Fruit fly (Drosophila melanogaster) whole organism, embryonic: ENCODE measurements around the gene CG10513.

Experiments used
- CG32767 ChIP-seq: fragments of 200-800 bp; sonication (Bioruptor generic); IDR thresholded peaks from 2 replicates; pipeline ENCODE4 v1.3.6; 2022; ENCODE audit warnings: missing biosample characterization, missing genetic modification characterization
- CG4282 ChIP-seq: fragments of 200-800 bp; sonication (Bioruptor generic); optimal IDR thresholded peaks from 2 replicates; lab custom pipeline; 2016; ENCODE audit warnings: missing biosample characterization, missing genetic modification characterization
- aop ChIP-seq: fragments of 200-800 bp; sonication (Bioruptor generic); IDR thresholded peaks from 2 replicates; pipeline ENCODE4 v1.3.6; 2022; ENCODE audit warnings: missing biosample characterization, missing genetic modification characterization
- ci ChIP-seq: fragments of 200-800 bp; sonication (Bioruptor generic); IDR thresholded peaks from 3 replicates; pipeline ENCODE4 v1.3.6; 2022; ENCODE audit warnings: missing biosample characterization, missing genetic modification characterization
- onecut ChIP-seq: fragments of 200-800 bp; sonication (Bioruptor generic); IDR thresholded peaks from 2 replicates; pipeline ENCODE4 v1.3.6; 2022; ENCODE audit warnings: missing biosample characterization, missing genetic modification characterization
- stwl ChIP-seq: fragments of 200-800 bp; sonication (Bioruptor generic); optimal IDR thresholded peaks from 3 replicates; lab custom pipeline; 2018; ENCODE audit warnings: missing biosample characterization, mild to moderate bottlenecking, missing genetic modification characterization, moderate library complexity
- zfh2 ChIP-seq: fragments of 200-800 bp; sonication (Bioruptor generic); optimal IDR thresholded peaks from 2 replicates; lab custom pipeline; 2016; ENCODE audit warnings: missing biosample characterization, missing genetic modification characterization

DNA sequence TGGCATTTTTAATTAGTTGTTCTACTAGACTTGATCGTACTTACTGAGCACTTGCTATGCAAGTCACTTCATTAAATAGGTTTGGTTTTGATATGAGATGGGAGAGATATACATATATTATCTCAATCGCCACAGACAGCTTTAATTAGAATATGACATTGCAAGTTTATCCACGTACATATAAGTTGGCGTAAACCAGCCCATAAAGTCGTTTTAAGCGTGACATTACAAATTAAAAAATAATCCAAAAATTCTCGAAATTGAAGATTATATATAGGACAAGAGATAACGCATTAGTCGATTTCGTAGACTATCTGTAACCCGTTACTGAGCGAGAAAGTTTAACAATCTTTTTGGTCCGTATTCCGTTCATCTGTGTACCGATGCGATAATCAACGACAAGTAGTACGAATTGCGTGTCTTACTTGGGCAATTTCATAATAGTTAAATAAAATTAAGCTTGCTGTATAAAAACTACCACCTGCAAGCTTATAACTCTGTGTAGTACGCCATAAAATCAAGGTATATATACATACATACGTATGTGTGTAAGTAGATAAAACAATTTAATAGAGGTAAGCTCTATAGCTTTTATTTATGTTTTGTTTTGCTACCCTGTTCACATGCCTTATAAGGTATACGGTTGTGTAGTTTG is 43.2 kb upstream of the CG10513 start, which contains the start of gene CG10560:
- TF ChIP-seq ci (GFP tag; lab: Robert Waterston, UW) = no peak
- no peak for TF ChIP-seq zfh2 (GFP tag; lab: Kevin White, UChicago)
- TF ChIP-seq CG32767 = no peak
- no peak for TF ChIP-seq onecut (GFP tag; lab: Robert Waterston, UW)
- TF ChIP-seq aop (GFP tag; lab: Robert Waterston, UW) = no peak
- TF ChIP-seq CG4282 (GFP tag; lab: Kevin White, UChicago) = no peak
- TF ChIP-seq stwl (tag; lab: Kevin White, UChicago) = no peak
